Worm (Caenorhabditis elegans) whole organism, early embryonic: ENCODE data around the gene T05A7.7.

ENCODE experiments used
- B0310.2 ChIP-seq: sonication (generic microtip); optimal IDR thresholded peaks from 2 replicates; lab custom pipeline; 2016; ENCODE audit warnings: mild to moderate bottlenecking, missing genetic modification characterization, missing compliant biosample characterization
- aly-1 ChIP-seq: sonication (generic microtip); optimal IDR thresholded peaks from 2 replicates; lab custom pipeline; 2016; ENCODE audit warnings: missing genetic modification characterization, missing compliant biosample characterization
- ama-1 ChIP-seq: fragments of 150-350 bp; optimal IDR thresholded peaks from 2 replicates; lab custom pipeline; 2014
- ets-7 ChIP-seq: sonication (generic microtip); optimal IDR thresholded peaks from 2 replicates; lab custom pipeline; 2016; ENCODE audit warnings: missing genotype, missing genetic modification characterization, missing compliant biosample characterization
- flt-1 ChIP-seq: fragments of 200-800 bp; sonication (Bioruptor generic); IDR thresholded peaks from 2 replicates; pipeline ENCODE4 v1.3.6; 2022; ENCODE audit warnings: missing genetic modification characterization, missing compliant biosample characterization
- hmbx-1 ChIP-seq: sonication (generic microtip); optimal IDR thresholded peaks from 2 replicates; lab custom pipeline; 2016; ENCODE audit warnings: mild to moderate bottlenecking, missing genetic modification characterization, missing compliant biosample characterization
- hmg-4 ChIP-seq: fragments of 200-800 bp; sonication (Bioruptor generic); optimal IDR thresholded peaks from 2 replicates; lab custom pipeline; 2018; ENCODE audit warnings: mild to moderate bottlenecking, missing genetic modification characterization, missing compliant biosample characterization
- pes-1 ChIP-seq: fragments of 200-800 bp; sonication (Bioruptor generic); IDR thresholded peaks from 2 replicates; pipeline ENCODE4 v1.3.6; 2022; ENCODE audit warnings: missing genetic modification reagents, missing genetic modification characterization, missing compliant biosample characterization
- tbx-11 ChIP-seq: fragments of 200-800 bp; sonication (Bioruptor generic); IDR thresholded peaks from 2 replicates; pipeline ENCODE4 v1.3.6; 2022; ENCODE audit warnings: missing genetic modification characterization, missing compliant biosample characterization
- tra-4 ChIP-seq: sonication (generic microtip); optimal IDR thresholded peaks from 2 replicates; lab custom pipeline; 2017; ENCODE audit warnings: missing genetic modification characterization, missing compliant biosample characterization

- TF ChIP-seq hmg-4 = no peak
- no peak for TF ChIP-seq ets-7 (tag; lab: Kevin White, UChicago)
- no peak for TF ChIP-seq flt-1
- TF ChIP-seq B0310.2 = no peak
- TF ChIP-seq pes-1 (GFP tag; lab: Robert Waterston, UW) = no peak
- no peak for TF ChIP-seq ama-1
- no peak for TF ChIP-seq tra-4
- no peak for TF ChIP-seq tbx-11 (GFP tag; lab: Robert Waterston, UW)
- TF ChIP-seq aly-1 (tag; lab: Kevin White, UChicago) = no peak
- TF ChIP-seq hmbx-1 (tag; lab: Kevin White, UChicago) = no peak
These were observed 49.8 kb downstream of the T05A7.7 start for ce11 chrII:4631479-4631878.
